Fruit fly (Drosophila melanogaster) whole organism, wandering third instar larva: ENCODE results near the gene zfh2.

Source experiments
- Abd-B ChIP-seq: fragments of >200 bp; optimal IDR thresholded peaks from 2 replicates; lab custom pipeline; 2017; ENCODE audit warnings: missing biosample characterization, missing genetic modification characterization
- CrebA ChIP-seq: fragments of 200-800 bp; sonication (Bioruptor generic); optimal IDR thresholded peaks from 2 replicates; lab custom pipeline; 2016; ENCODE audit warnings: missing biosample characterization, mild to moderate bottlenecking, missing genetic modification characterization, borderline replicate concordance
- Hnf4 ChIP-seq: fragments of 200-800 bp; sonication (Bioruptor generic); optimal IDR thresholded peaks from 2 replicates; lab custom pipeline; 2016; ENCODE audit warnings: missing biosample characterization, mild to moderate bottlenecking, missing genetic modification characterization
- Hr78 ChIP-seq: fragments of >200 bp; optimal IDR thresholded peaks from 2 replicates; lab custom pipeline; 2017; ENCODE audit warnings: missing biosample characterization, missing genetic modification characterization
- Myc ChIP-seq: fragments of >200 bp; optimal IDR thresholded peaks from 2 replicates; lab custom pipeline; 2017
- brk ChIP-seq: fragments of 200-800 bp; sonication (Bioruptor generic); optimal IDR thresholded peaks from 2 replicates; lab custom pipeline; 2016; ENCODE audit warnings: missing biosample characterization, mild to moderate bottlenecking, missing genetic modification characterization
- pan ChIP-seq: fragments of >200 bp; optimal IDR thresholded peaks from 2 replicates; lab custom pipeline; 2017
- psq ChIP-seq: fragments of 200-800 bp; sonication (Bioruptor generic); optimal IDR thresholded peaks from 3 replicates; lab custom pipeline; 2017; ENCODE audit warnings: missing biosample characterization, mild to moderate bottlenecking, missing genetic modification characterization, moderate library complexity
- rgr ChIP-seq: fragments of 200-800 bp; sonication (Bioruptor generic); optimal IDR thresholded peaks from 3 replicates; lab custom pipeline; 2016; ENCODE audit warnings: missing biosample characterization, mild to moderate bottlenecking, missing genetic modification characterization

dm6 chr4:485796-486195 lies 15.8 kb upstream of the zfh2 start:
- TF ChIP-seq Abd-B (GFP tag; lab: Kevin White, UChicago) (no peak), psq (GFP tag; lab: Kevin White, UChicago) (no peak), rgr (GFP tag; lab: Kevin White, UChicago) (no peak), CrebA (GFP tag; lab: Kevin White, UChicago) (no peak), brk (GFP tag; lab: Kevin White, UChicago) (no peak), pan (no peak), Hnf4 (GFP tag; lab: Kevin White, UChicago) (no peak), Myc (lab: Kevin White, UChicago) (no peak), Hr78 (GFP tag; lab: Kevin White, UChicago) (no peak)
